Worm (Caenorhabditis elegans) whole organism, late embryonic: ENCODE measurements around the gene nhr-283.

Source experiments
- K09A11.1 ChIP-seq: sonication (generic microtip); optimal IDR thresholded peaks from 2 replicates; lab custom pipeline; 2017; ENCODE audit warnings: antibody characterized with exemption, mild to moderate bottlenecking, missing genetic modification characterization, missing compliant biosample characterization; ENCODE audit not compliant: insufficient read depth
- ahr-1 ChIP-seq: sonication (generic microtip); optimal IDR thresholded peaks from 2 replicates; lab custom pipeline; 2016; ENCODE audit warnings: missing genetic modification characterization, missing compliant biosample characterization
- ama-1 ChIP-seq: fragments of 150-350 bp; optimal IDR thresholded peaks from 2 replicates; lab custom pipeline; 2014
- ceh-18 ChIP-seq: sonication (generic microtip); optimal IDR thresholded peaks from 2 replicates; lab custom pipeline; 2016; ENCODE audit warnings: missing genetic modification characterization, missing compliant biosample characterization
- ceh-19 ChIP-seq: fragments of 200-800 bp; sonication (Bioruptor generic); optimal IDR thresholded peaks from 2 replicates; lab custom pipeline; 2018; ENCODE audit warnings: mild to moderate bottlenecking, missing genetic modification characterization, missing compliant biosample characterization
- ceh-2 ChIP-seq: sonication (generic microtip); optimal IDR thresholded peaks from 2 replicates; lab custom pipeline; 2016; ENCODE audit warnings: missing genotype, missing genetic modification characterization, missing compliant biosample characterization
- ceh-48 ChIP-seq: sonication (generic microtip); optimal IDR thresholded peaks from 2 replicates; lab custom pipeline; 2016; ENCODE audit warnings: missing genetic modification characterization, inconsistent platforms, missing compliant biosample characterization
- ceh-9 ChIP-seq: sonication (generic microtip); optimal IDR thresholded peaks from 2 replicates; lab custom pipeline; 2016; ENCODE audit warnings: mild to moderate bottlenecking, missing genetic modification characterization, inconsistent platforms, missing compliant biosample characterization
- elt-2 ChIP-seq: sonication (generic microtip); optimal IDR thresholded peaks from 2 replicates; lab custom pipeline; 2016; ENCODE audit warnings: missing genetic modification reagents, missing genetic modification characterization, missing compliant biosample characterization
- hlh-6 ChIP-seq: sonication (generic microtip); optimal IDR thresholded peaks from 2 replicates; lab custom pipeline; 2016; ENCODE audit warnings: missing genotype, missing genetic modification characterization, missing compliant biosample characterization
- lin-11 ChIP-seq: fragments of 200-800 bp; sonication (Bioruptor generic); optimal IDR thresholded peaks from 2 replicates; lab custom pipeline; 2018; ENCODE audit warnings: mild to moderate bottlenecking, missing genetic modification characterization, missing compliant biosample characterization
- madf-2 ChIP-seq: sonication (generic microtip); optimal IDR thresholded peaks from 2 replicates; lab custom pipeline; 2017; ENCODE audit warnings: missing genetic modification characterization, missing compliant biosample characterization
- nhr-11 ChIP-seq: fragments of 150-350 bp; optimal IDR thresholded peaks from 2 replicates; lab custom pipeline; 2014; ENCODE audit warnings: missing biosample characterization, missing genetic modification characterization
- odd-2 ChIP-seq: sonication (generic microtip); optimal IDR thresholded peaks from 2 replicates; lab custom pipeline; 2017; ENCODE audit warnings: antibody characterized with exemption, mild to moderate bottlenecking, missing genetic modification characterization, missing compliant biosample characterization
- pat-9 ChIP-seq: fragments of 200-800 bp; sonication (Bioruptor generic); optimal IDR thresholded peaks from 2 replicates; lab custom pipeline; 2018; ENCODE audit warnings: mild to moderate bottlenecking, missing genetic modification characterization, moderate library complexity, missing compliant biosample characterization
- pax-1 ChIP-seq: fragments of 150-350 bp; optimal IDR thresholded peaks from 2 replicates; lab custom pipeline; 2014; ENCODE audit warnings: missing biosample characterization, missing genetic modification characterization
- pha-2 ChIP-seq: sonication (generic microtip); optimal IDR thresholded peaks from 2 replicates; lab custom pipeline; 2017; ENCODE audit warnings: mild to moderate bottlenecking, missing genetic modification characterization, missing compliant biosample characterization
- pqm-1 ChIP-seq: sonication (generic microtip); optimal IDR thresholded peaks from 2 replicates; lab custom pipeline; 2016; ENCODE audit warnings: missing genetic modification characterization, missing compliant biosample characterization
- tbx-7 ChIP-seq: sonication (generic microtip); optimal IDR thresholded peaks from 2 replicates; lab custom pipeline; 2016; ENCODE audit warnings: missing genotype, missing genetic modification characterization, missing compliant biosample characterization
- ztf-16 ChIP-seq: sonication (generic microtip); optimal IDR thresholded peaks from 2 replicates; lab custom pipeline; 2017; ENCODE audit warnings: missing genetic modification characterization, missing compliant biosample characterization

The nhr-283 gene

DNA sequence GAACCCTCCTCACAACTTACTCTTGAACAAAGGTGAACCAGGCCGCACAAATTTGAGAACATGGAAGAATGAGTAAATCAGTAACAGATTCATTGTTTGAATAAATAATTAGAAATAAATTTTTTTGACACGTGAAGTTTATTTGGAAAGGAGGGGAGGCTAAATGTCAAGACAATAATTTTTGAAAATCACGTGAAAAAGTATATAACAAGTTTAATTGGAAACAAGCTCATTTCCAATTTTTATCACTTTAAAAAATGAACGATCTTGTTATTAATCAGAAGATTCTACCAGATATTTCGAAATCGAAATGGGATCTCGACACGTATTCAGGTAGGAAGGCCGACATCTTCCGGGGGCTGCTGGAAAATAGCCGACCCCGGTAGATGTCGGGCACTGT is 49.9 kb downstream of the nhr-283 start, which contains the start of the genes irld-57 and sfxn-1.3:
irld-57 (minus strand) TSS at position 101 of the 400 bp plus-strand sequence.
sfxn-1.3 (plus strand) TSS at position 232 of the 400 bp plus-strand sequence.
- no peak for TF ChIP-seq ceh-2 (tag; lab: Kevin White, UChicago)
- no peak for TF ChIP-seq K09A11.1 (tag; lab: Kevin White, UChicago)
- TF ChIP-seq ama-1 (lab: Kevin White, UChicago), result no peak
- no peak for TF ChIP-seq pax-1 (tag; lab: Kevin White, UChicago)
- no peak for TF ChIP-seq tbx-7
- TF ChIP-seq pat-9 (tag; lab: Kevin White, UChicago), result no peak
- no peak for TF ChIP-seq pqm-1 (tag; lab: Kevin White, UChicago)
- TF ChIP-seq pha-2 (tag; lab: Kevin White, UChicago), result no peak
- no peak for TF ChIP-seq ceh-19 (GFP tag; lab: Kevin White, UChicago)
- no peak for TF ChIP-seq odd-2 (tag; lab: Kevin White, UChicago)
- TF ChIP-seq ceh-18 (tag; lab: Kevin White, UChicago), result no peak
- TF ChIP-seq ahr-1 (tag; lab: Kevin White, UChicago), result no peak
- no peak for TF ChIP-seq lin-11 (tag; lab: Kevin White, UChicago)
- TF ChIP-seq hlh-6 (tag; lab: Kevin White, UChicago), result no peak
- TF ChIP-seq ceh-9 (tag; lab: Kevin White, UChicago), result no peak
- no peak for TF ChIP-seq madf-2 (tag; lab: Kevin White, UChicago)
- TF ChIP-seq ztf-16 (tag; lab: Kevin White, UChicago), result no peak
- no peak for TF ChIP-seq ceh-48 (tag; lab: Kevin White, UChicago)
- no peak for TF ChIP-seq elt-2 (tag; lab: Kevin White, UChicago)
- no peak for TF ChIP-seq nhr-11 (tag; lab: Kevin White, UChicago)
